Fruit fly (Drosophila melanogaster) whole organism, embryonic: ENCODE measurements around the gene Tre1.

Experiments
- CG4820 ChIP-seq: fragments of 200-800 bp; sonication (Bioruptor generic); optimal IDR thresholded peaks from 3 replicates; lab custom pipeline; 2016; ENCODE audit warnings: missing biosample characterization, missing genetic modification characterization
- H2.0 ChIP-seq: fragments of 200-800 bp; sonication (Bioruptor generic); IDR thresholded peaks from 2 replicates; pipeline ENCODE4 v1.3.6; 2022; ENCODE audit warnings: missing biosample characterization, missing genetic modification characterization
- eve ChIP-seq, 2 experiments: fragments of >200 bp; optimal IDR thresholded peaks; 2 replicates each; lab custom pipeline; 2017; ENCODE audit warnings: missing biosample characterization in 2 of 2, missing genetic modification characterization in 2 of 2

- no peak for TF ChIP-seq H2.0 (GFP tag; lab: Robert Waterston, UW)
- TF ChIP-seq eve (GFP tag; optimal IDR thresholded peaks at IDR 0.05; lab: Kevin White, UChicago), result no peak
- no peak for TF ChIP-seq CG4820 (GFP tag; lab: Kevin White, UChicago)
Measured at dm6 chrX:5715455-5716227, 35.9 kb upstream of the Tre1 start.
